Fruit fly (Drosophila melanogaster) whole organism, embryonic: ENCODE data around the gene CG33281.

ENCODE experiments used
- Asciz ChIP-seq: fragments of 200-800 bp; sonication (Bioruptor generic); optimal IDR thresholded peaks from 2 replicates; lab custom pipeline; 2017; ENCODE audit warnings: missing biosample characterization, mild to moderate bottlenecking, missing genetic modification characterization, missing genetic modification reagents
- Bdp1 ChIP-seq: fragments of 200-800 bp; sonication (Bioruptor generic); optimal IDR thresholded peaks from 3 replicates; lab custom pipeline; 2016; ENCODE audit warnings: missing biosample characterization, missing genetic modification characterization
- CG11504 ChIP-seq: fragments of 200-800 bp; sonication (Bioruptor generic); optimal IDR thresholded peaks from 3 replicates; lab custom pipeline; 2019; ENCODE audit warnings: missing biosample characterization, mild to moderate bottlenecking, missing genetic modification characterization, moderate library complexity
- CG12104 ChIP-seq: fragments of 200-800 bp; sonication (Bioruptor generic); optimal IDR thresholded peaks from 3 replicates; lab custom pipeline; 2016; ENCODE audit warnings: missing biosample characterization, missing genetic modification characterization
- CG14441 ChIP-seq: fragments of 200-800 bp; sonication (Bioruptor generic); IDR thresholded peaks from 2 replicates; pipeline ENCODE4 v1.3.6; 2022; ENCODE audit warnings: missing biosample characterization, missing genetic modification characterization
- CG1603 ChIP-seq: fragments of 200-800 bp; sonication (Bioruptor generic); optimal IDR thresholded peaks from 2 replicates; lab custom pipeline; 2019; ENCODE audit warnings: missing biosample characterization, mild to moderate bottlenecking, missing genetic modification characterization, moderate library complexity
- CG33557 ChIP-seq: fragments of 200-800 bp; sonication (Bioruptor generic); optimal IDR thresholded peaks from 2 replicates; lab custom pipeline; 2019; ENCODE audit warnings: missing biosample characterization, mild to moderate bottlenecking, missing genetic modification characterization, moderate library complexity
- CG3995 ChIP-seq: fragments of 200-800 bp; sonication (Bioruptor generic); optimal IDR thresholded peaks from 3 replicates; lab custom pipeline; 2016; ENCODE audit warnings: missing biosample characterization, missing genetic modification characterization
- CG5245 ChIP-seq: fragments of 200-800 bp; sonication (Bioruptor generic); optimal IDR thresholded peaks from 3 replicates; lab custom pipeline; 2016; ENCODE audit warnings: missing biosample characterization, missing genetic modification characterization
- CG6654 ChIP-seq: fragments of 200-800 bp; sonication (Bioruptor generic); optimal IDR thresholded peaks from 2 replicates; lab custom pipeline; 2017; ENCODE audit warnings: missing biosample characterization, mild to moderate bottlenecking, missing genetic modification characterization
- CG8388 ChIP-seq: fragments of 200-800 bp; sonication (Bioruptor generic); optimal IDR thresholded peaks from 2 replicates; lab custom pipeline; 2019; ENCODE audit warnings: missing biosample characterization, mild to moderate bottlenecking, missing genetic modification characterization, moderate library complexity
- CG8944 ChIP-seq: fragments of 200-800 bp; sonication (Bioruptor generic); optimal IDR thresholded peaks from 3 replicates; lab custom pipeline; 2016; ENCODE audit warnings: missing biosample characterization, missing genetic modification characterization
- CG9609 ChIP-seq: fragments of 200-800 bp; sonication (Bioruptor generic); optimal IDR thresholded peaks from 3 replicates; lab custom pipeline; 2016; ENCODE audit warnings: missing biosample characterization, missing genetic modification characterization
- CTCF ChIP-seq: fragments of 200-800 bp; sonication (Bioruptor generic); optimal IDR thresholded peaks from 2 replicates; lab custom pipeline; 2017; ENCODE audit warnings: missing biosample characterization, mild to moderate bottlenecking, missing genetic modification characterization, moderate library complexity
- Deaf1 ChIP-seq: fragments of 200-800 bp; optimal IDR thresholded peaks from 3 replicates; lab custom pipeline; 2019; ENCODE audit warnings: missing biosample characterization, mild to moderate bottlenecking, missing genetic modification characterization, moderate library complexity
- ERR ChIP-seq: fragments of 200-800 bp; sonication (Bioruptor generic); optimal IDR thresholded peaks from 2 replicates; lab custom pipeline; 2016; ENCODE audit warnings: missing biosample characterization, missing genetic modification characterization
- HLH4C ChIP-seq: fragments of 200-800 bp; sonication (Bioruptor generic); IDR thresholded peaks from 3 replicates; pipeline ENCODE4 v1.3.6; 2022; ENCODE audit warnings: missing biosample characterization, missing genetic modification characterization; ENCODE audit not compliant: partially characterized antibody
- Hey ChIP-seq: fragments of 200-800 bp; sonication (Bioruptor generic); optimal IDR thresholded peaks from 3 replicates; lab custom pipeline; 2018; ENCODE audit warnings: missing biosample characterization, mild to moderate bottlenecking, missing genetic modification characterization
- Hsf ChIP-seq: fragments of 200-800 bp; sonication (Bioruptor generic); optimal IDR thresholded peaks from 3 replicates; lab custom pipeline; 2016; ENCODE audit warnings: missing biosample characterization, missing genetic modification characterization
- Kr ChIP-seq: fragments of 200-800 bp; sonication (Bioruptor generic); optimal IDR thresholded peaks from 2 replicates; lab custom pipeline; 2017; ENCODE audit warnings: missing biosample characterization, mild to moderate bottlenecking, missing genetic modification characterization
- MESR4 ChIP-seq: fragments of 200-800 bp; sonication (Bioruptor generic); optimal IDR thresholded peaks from 2 replicates; lab custom pipeline; 2018; ENCODE audit warnings: missing biosample characterization, mild to moderate bottlenecking, missing genetic modification characterization, moderate library complexity
- Neu2 ChIP-seq: fragments of 200-800 bp; sonication (Bioruptor generic); optimal IDR thresholded peaks from 3 replicates; lab custom pipeline; 2016; ENCODE audit warnings: missing biosample characterization, missing genetic modification characterization, borderline replicate concordance
- Nf-YA ChIP-seq: fragments of 200-800 bp; sonication (Bioruptor generic); IDR thresholded peaks from 2 replicates; pipeline ENCODE4 v1.3.6; 2022; ENCODE audit warnings: missing biosample characterization, missing genetic modification characterization
- Poxn ChIP-seq: fragments of 200-800 bp; sonication (Bioruptor generic); IDR thresholded peaks from 2 replicates; pipeline ENCODE4 v1.3.6; 2022; ENCODE audit warnings: missing biosample characterization, missing genetic modification characterization
- Rx ChIP-seq: fragments of 200-800 bp; sonication (Bioruptor generic); IDR thresholded peaks from 2 replicates; pipeline ENCODE4 v1.3.6; 2022; ENCODE audit warnings: missing biosample characterization, missing genetic modification characterization
- YL-1 ChIP-seq: fragments of 200-800 bp; sonication (Bioruptor generic); optimal IDR thresholded peaks from 3 replicates; lab custom pipeline; 2017; ENCODE audit warnings: missing biosample characterization, mild to moderate bottlenecking, missing genetic modification characterization
- amos ChIP-seq: fragments of 200-800 bp; sonication (Bioruptor generic); IDR thresholded peaks from 2 replicates; pipeline ENCODE4 v1.3.6; 2022; ENCODE audit warnings: missing biosample characterization, missing genetic modification characterization; ENCODE audit not compliant: partially characterized antibody
- aop ChIP-seq: fragments of 200-800 bp; sonication (Bioruptor generic); IDR thresholded peaks from 2 replicates; pipeline ENCODE4 v1.3.6; 2022; ENCODE audit warnings: missing biosample characterization, missing genetic modification characterization
- ara ChIP-seq: fragments of 200-800 bp; sonication (Bioruptor generic); IDR thresholded peaks from 2 replicates; pipeline ENCODE4 v1.3.6; 2022; ENCODE audit warnings: missing biosample characterization, missing genetic modification characterization
- cato ChIP-seq: fragments of 200-800 bp; sonication (Bioruptor generic); optimal IDR thresholded peaks from 2 replicates; lab custom pipeline; 2016; ENCODE audit warnings: missing biosample characterization, missing genetic modification characterization, borderline replicate concordance
- chif ChIP-seq, 2 experiments: fragments of 200-800 bp; sonication (Bioruptor generic); optimal IDR thresholded peaks; 3 replicates each; lab custom pipeline; 2016; ENCODE audit warnings: missing biosample characterization in 2 of 2, missing genetic modification characterization in 2 of 2
- danr ChIP-seq: fragments of 200-800 bp; sonication (Bioruptor generic); IDR thresholded peaks from 2 replicates; pipeline ENCODE4 v1.3.6; 2022; ENCODE audit warnings: missing biosample characterization, missing genetic modification characterization
- disco-r ChIP-seq: fragments of 200-800 bp; sonication (Bioruptor generic); optimal IDR thresholded peaks from 2 replicates; lab custom pipeline; 2016; ENCODE audit warnings: missing biosample characterization, missing genetic modification characterization
- eve ChIP-seq, 2 experiments: fragments of >200 bp; optimal IDR thresholded peaks; 2 replicates each; lab custom pipeline; 2017; ENCODE audit warnings: missing biosample characterization in 2 of 2, missing genetic modification characterization in 2 of 2
- ewg ChIP-seq: fragments of 200-800 bp; sonication (Bioruptor generic); optimal IDR thresholded peaks from 3 replicates; lab custom pipeline; 2017; ENCODE audit warnings: mild to moderate bottlenecking, missing biosample characterization, missing genetic modification reagents, missing genetic modification characterization
- gcm ChIP-seq: fragments of 200-800 bp; sonication (Bioruptor generic); optimal IDR thresholded peaks from 2 replicates; lab custom pipeline; 2019; ENCODE audit warnings: missing biosample characterization, mild to moderate bottlenecking, missing genetic modification characterization, moderate library complexity
- gcm2 ChIP-seq: fragments of 200-800 bp; sonication (Bioruptor generic); optimal IDR thresholded peaks from 2 replicates; lab custom pipeline; 2016; ENCODE audit warnings: missing biosample characterization, missing genetic modification characterization
- gro ChIP-seq: fragments of 200-800 bp; sonication (Bioruptor generic); optimal IDR thresholded peaks from 2 replicates; lab custom pipeline; 2016; ENCODE audit warnings: missing biosample characterization, missing genetic modification characterization
- hb ChIP-seq: fragments of 200-800 bp; sonication (Bioruptor generic); IDR thresholded peaks from 3 replicates; pipeline ENCODE4 v1.3.6; 2022; ENCODE audit warnings: missing biosample characterization, missing genetic modification characterization; ENCODE audit not compliant: partially characterized antibody
- hbn ChIP-seq: fragments of 200-800 bp; sonication (Bioruptor generic); IDR thresholded peaks from 2 replicates; pipeline ENCODE4 v1.3.6; 2022; ENCODE audit warnings: missing biosample characterization, missing genetic modification characterization; ENCODE audit not compliant: partially characterized antibody
- hkb ChIP-seq, 2 experiments: fragments of 200-800 bp in 1 of 2; fragments of >200 bp in 1 of 2; sonication (Bioruptor generic) in 1 of 2; IDR thresholded peaks in 1 of 2; optimal IDR thresholded peaks in 1 of 2; 2 replicates each; pipeline versions ENCODE4 v1.3.6 to Lab custom; 2017 to 2022; ENCODE audit warnings: missing biosample characterization in 1 of 2, missing genetic modification characterization in 1 of 2
- lbe ChIP-seq: fragments of 200-800 bp; sonication (Bioruptor generic); optimal IDR thresholded peaks from 2 replicates; lab custom pipeline; 2016; ENCODE audit warnings: missing biosample characterization, mild to moderate bottlenecking, missing genetic modification characterization
- nmo ChIP-seq: fragments of 200-800 bp; sonication (Bioruptor generic); optimal IDR thresholded peaks from 2 replicates; lab custom pipeline; 2018; ENCODE audit warnings: missing biosample characterization, mild to moderate bottlenecking, missing genetic modification characterization, moderate library complexity
- otp ChIP-seq: fragments of 200-800 bp; sonication (Bioruptor generic); IDR thresholded peaks from 3 replicates; pipeline ENCODE4, ENCODE4 v1.3.6; 2022; ENCODE audit warnings: missing biosample characterization, missing genetic modification characterization
- psq ChIP-seq: fragments of 200-800 bp; sonication (Bioruptor generic); optimal IDR thresholded peaks from 2 replicates; lab custom pipeline; 2017; ENCODE audit warnings: missing biosample characterization, missing genetic modification characterization
- pum ChIP-seq: fragments of 200-800 bp; sonication (Bioruptor generic); optimal IDR thresholded peaks from 2 replicates; lab custom pipeline; 2016; ENCODE audit warnings: missing biosample characterization, missing genetic modification characterization
- repo ChIP-seq: fragments of 200-800 bp; sonication (Bioruptor generic); optimal IDR thresholded peaks from 2 replicates; lab custom pipeline; 2016; ENCODE audit warnings: missing biosample characterization, missing genetic modification characterization
- run ChIP-seq: fragments of 200-800 bp; sonication (Bioruptor generic); optimal IDR thresholded peaks from 3 replicates; lab custom pipeline; 2018; ENCODE audit warnings: missing biosample characterization, mild to moderate bottlenecking, missing genetic modification characterization
- sob ChIP-seq: fragments of 200-800 bp; sonication (Bioruptor generic); IDR thresholded peaks from 2 replicates; pipeline ENCODE4 v1.3.6; 2022; ENCODE audit warnings: missing biosample characterization, missing genetic modification characterization
- sr ChIP-seq: fragments of 200-800 bp; sonication (Bioruptor generic); IDR thresholded peaks from 3 replicates; pipeline ENCODE4 v1.3.6; 2022; ENCODE audit warnings: missing biosample characterization, missing genetic modification characterization
- trh ChIP-seq: fragments of 200-800 bp; sonication (Bioruptor generic); optimal IDR thresholded peaks from 2 replicates; lab custom pipeline; 2016; ENCODE audit warnings: missing biosample characterization, missing genetic modification characterization
- z ChIP-seq: fragments of 200-800 bp; sonication (Bioruptor generic); IDR thresholded peaks from 3 replicates; pipeline ENCODE4 v1.3.6; 2022; ENCODE audit warnings: missing biosample characterization, missing genetic modification characterization

Gene CG33281

DNA sequence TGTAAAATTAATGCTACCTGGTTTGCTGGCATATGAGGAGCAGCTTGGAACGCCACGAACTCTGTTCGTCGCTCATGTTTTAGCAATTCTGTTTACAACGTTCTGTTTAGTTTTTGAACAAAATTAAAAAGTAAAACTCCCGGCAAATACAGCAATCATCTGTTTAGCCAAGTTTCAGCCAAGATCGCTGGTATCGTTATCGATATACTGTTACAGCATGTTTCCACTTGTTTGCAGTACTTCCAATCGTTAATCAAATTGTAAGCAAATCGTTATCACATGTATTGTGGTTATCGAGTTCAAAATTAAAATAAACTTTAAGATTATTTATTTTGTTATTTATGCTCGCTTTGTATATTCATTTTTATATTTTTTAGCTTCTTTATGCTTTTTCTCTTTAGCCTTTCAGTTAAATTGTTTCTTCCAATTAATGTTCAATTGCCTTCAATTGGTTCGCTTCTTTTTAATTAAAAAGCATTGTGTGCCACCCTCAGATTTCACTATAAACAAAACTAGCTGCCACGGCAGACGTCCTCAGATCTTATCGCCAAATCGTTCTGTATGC is 4.2 kb upstream of the CG33281 start, which contains the start of the genes Fign and CG8837:
Fign (minus strand) TSS at position 142 of the 565 bp plus-strand sequence.
CG8837 (plus strand) TSS at position 515 of the 565 bp plus-strand sequence.
- TF ChIP-seq MESR4 (no peak), psq (GFP tag; lab: Kevin White, UChicago) (no peak), CG9609 (no peak), CG5245 (GFP tag; lab: Kevin White, UChicago) (no peak), trh (GFP tag; lab: Kevin White, UChicago) (no peak), hkb (optimal IDR thresholded peaks at IDR 0.05; lab: Kevin White, UChicago) (no peak), hkb (GFP tag; IDR thresholded peaks at IDR 0.05; lab: Robert Waterston, UW) (no peak), Asciz (GFP tag; lab: Kevin White, UChicago) (no peak), Nf-YA (GFP tag; lab: Robert Waterston, UW) (no peak), ewg (GFP tag; lab: Kevin White, UChicago) (no peak), Kr (GFP tag; lab: Kevin White, UChicago) (no peak), CG12104 (no peak), CG8388 (GFP tag; lab: Kevin White, UChicago) (no peak), repo (GFP tag; lab: Kevin White, UChicago) (no peak), otp (GFP tag; lab: Robert Waterston, UW) (no peak), CG6654 (GFP tag; lab: Kevin White, UChicago) (no peak), disco-r (GFP tag; lab: Kevin White, UChicago) (no peak), Rx (GFP tag; lab: Robert Waterston, UW) (no peak), pum (GFP tag; lab: Kevin White, UChicago) (no peak), Hsf (GFP tag; lab: Kevin White, UChicago) (no peak), CTCF (GFP tag; lab: Kevin White, UChicago) (no peak), z (GFP tag; lab: Robert Waterston, UW) (no peak), amos (peak; percentile 75), Hey (no peak), lbe (GFP tag; lab: Kevin White, UChicago) (no peak), CG3995 (GFP tag; lab: Kevin White, UChicago) (peak; percentile 67), ara (GFP tag; lab: Robert Waterston, UW) (no peak), Poxn (GFP tag; lab: Robert Waterston, UW) (no peak), danr (GFP tag; lab: Robert Waterston, UW) (no peak), sob (GFP tag; lab: Robert Waterston, UW) (no peak), hbn (GFP tag; lab: Robert Waterston, UW) (peak; percentile 58), run (tag; lab: Kevin White, UChicago) (no peak), HLH4C (GFP tag; lab: Robert Waterston, UW) (peak; percentile 98), Neu2 (GFP tag; lab: Kevin White, UChicago) (no peak), chif (GFP tag; optimal IDR thresholded peaks at IDR 0.05; lab: Kevin White, UChicago) (no peak), Bdp1 (GFP tag; lab: Kevin White, UChicago) (no peak), nmo (GFP tag; lab: Kevin White, UChicago) (peak; percentile 26), CG11504 (tag; lab: Kevin White, UChicago) (no peak), Deaf1 (no peak), ERR (GFP tag; lab: Kevin White, UChicago) (no peak), gro (GFP tag; lab: Kevin White, UChicago) (no peak), sr (no peak), gcm2 (no peak), hb (peak; percentile 95), YL-1 (GFP tag; lab: Kevin White, UChicago) (no peak), CG14441 (GFP tag; lab: Robert Waterston, UW) (no peak), cato (no peak), eve (GFP tag; optimal IDR thresholded peaks at IDR 0.05; lab: Kevin White, UChicago) (no peak), aop (GFP tag; lab: Robert Waterston, UW) (no peak), gcm (no peak), CG1603 (tag; lab: Kevin White, UChicago) (peak; percentile 71), CG8944 (GFP tag; lab: Kevin White, UChicago) (no peak), CG33557 (GFP tag; lab: Kevin White, UChicago) (no peak)
